Fruit fly (Drosophila melanogaster) whole organism, embryonic: ENCODE data around the gene CG14854.

Experiments
- Atf6 ChIP-seq: fragments of 200-800 bp; sonication (Bioruptor generic); IDR thresholded peaks from 2 replicates; pipeline ENCODE4 v1.3.6; 2022; ENCODE audit warnings: missing biosample characterization, missing genetic modification characterization
- Awh ChIP-seq: fragments of 200-800 bp; sonication (Bioruptor generic); IDR thresholded peaks from 2 replicates; pipeline ENCODE4, ENCODE4 v1.3.6; 2022; ENCODE audit warnings: missing biosample characterization, missing genetic modification characterization
- BEAF-32 ChIP-seq: fragments of 200-800 bp; sonication (Bioruptor generic); optimal IDR thresholded peaks from 3 replicates; lab custom pipeline; 2017; ENCODE audit warnings: missing biosample characterization, missing genetic modification characterization, mild to moderate bottlenecking, moderate library complexity, missing genetic modification reagents
- Bteb2 ChIP-seq: fragments of 200-800 bp; sonication (Bioruptor generic); optimal IDR thresholded peaks from 2 replicates; lab custom pipeline; 2016; ENCODE audit warnings: missing biosample characterization, missing genetic modification characterization
- CG11247 ChIP-seq: fragments of 200-800 bp; sonication (Bioruptor generic); IDR thresholded peaks from 2 replicates; pipeline ENCODE4 v1.3.6; 2022; ENCODE audit warnings: missing biosample characterization, missing genetic modification characterization
- CG12942 ChIP-seq: fragments of 200-800 bp; sonication (Bioruptor generic); optimal IDR thresholded peaks from 3 replicates; lab custom pipeline; 2016; ENCODE audit warnings: missing biosample characterization, missing genetic modification characterization
- CG14710 ChIP-seq: fragments of 200-800 bp; sonication (Bioruptor generic); optimal IDR thresholded peaks from 3 replicates; lab custom pipeline; 2019; ENCODE audit warnings: missing biosample characterization, mild to moderate bottlenecking, missing genetic modification characterization, moderate library complexity
- CG17361 ChIP-seq: fragments of 200-800 bp; sonication (Bioruptor generic); IDR thresholded peaks from 3 replicates; pipeline ENCODE4 v1.3.6; 2022; ENCODE audit warnings: missing biosample characterization, missing genetic modification characterization
- CG17385 ChIP-seq: fragments of 200-800 bp; sonication (Bioruptor generic); optimal IDR thresholded peaks from 3 replicates; lab custom pipeline; 2018; ENCODE audit warnings: missing biosample characterization, mild to moderate bottlenecking, missing genetic modification characterization
- CG17568 ChIP-seq: fragments of 200-800 bp; sonication (Bioruptor generic); optimal IDR thresholded peaks from 2 replicates; lab custom pipeline; 2018; ENCODE audit warnings: missing biosample characterization, mild to moderate bottlenecking, missing genetic modification characterization, moderate library complexity
- CG1792 ChIP-seq: fragments of 200-800 bp; sonication (Bioruptor generic); optimal IDR thresholded peaks from 2 replicates; lab custom pipeline; 2016; ENCODE audit warnings: missing biosample characterization, missing genetic modification characterization
- CG18599 ChIP-seq: fragments of 200-800 bp; sonication (Bioruptor generic); optimal IDR thresholded peaks from 3 replicates; lab custom pipeline; 2017; ENCODE audit warnings: missing biosample characterization, missing genetic modification characterization, mild to moderate bottlenecking, moderate library complexity, missing genetic modification reagents
- CG2875 ChIP-seq: fragments of 200-800 bp; sonication (Bioruptor generic); optimal IDR thresholded peaks from 2 replicates; lab custom pipeline; 2017; ENCODE audit warnings: missing biosample characterization, mild to moderate bottlenecking, missing genetic modification characterization, missing genetic modification reagents
- CG3163 ChIP-seq: fragments of 200-800 bp; sonication (Bioruptor generic); optimal IDR thresholded peaks from 3 replicates; lab custom pipeline; 2016; ENCODE audit warnings: missing biosample characterization, missing genetic modification characterization
- CG32532 ChIP-seq: fragments of 200-800 bp; sonication (Bioruptor generic); IDR thresholded peaks from 2 replicates; pipeline ENCODE4 v1.3.6; 2022; ENCODE audit warnings: missing biosample characterization, missing genetic modification characterization
- CG3281 ChIP-seq: fragments of 200-800 bp; sonication (Bioruptor generic); optimal IDR thresholded peaks from 3 replicates; lab custom pipeline; 2017; ENCODE audit warnings: missing biosample characterization, mild to moderate bottlenecking, missing genetic modification characterization
- CG3847 ChIP-seq: fragments of 200-800 bp; sonication (Bioruptor generic); IDR thresholded peaks from 2 replicates; pipeline ENCODE4 v1.3.6; 2022; ENCODE audit warnings: missing biosample characterization, missing genetic modification characterization
- CG8924 ChIP-seq: fragments of 200-800 bp; optimal IDR thresholded peaks from 3 replicates; lab custom pipeline; 2019; ENCODE audit warnings: missing biosample characterization, mild to moderate bottlenecking, missing genetic modification characterization, moderate library complexity
- CG9797 ChIP-seq: fragments of 200-800 bp; sonication (Bioruptor generic); optimal IDR thresholded peaks from 3 replicates; lab custom pipeline; 2018; ENCODE audit warnings: missing biosample characterization, mild to moderate bottlenecking, missing genetic modification characterization
- Doc2 ChIP-seq: fragments of 200-800 bp; sonication (Bioruptor generic); IDR thresholded peaks from 2 replicates; pipeline ENCODE4 v1.3.6; 2022; ENCODE audit warnings: missing biosample characterization, missing genetic modification characterization
- HmgD ChIP-seq: fragments of 200-800 bp; sonication (Bioruptor generic); optimal IDR thresholded peaks from 3 replicates; lab custom pipeline; 2016; ENCODE audit warnings: missing biosample characterization, missing genetic modification characterization
- Hmr ChIP-seq: fragments of 200-800 bp; sonication (Bioruptor generic); optimal IDR thresholded peaks from 3 replicates; lab custom pipeline; 2017; ENCODE audit warnings: mild to moderate bottlenecking, missing biosample characterization, missing genetic modification reagents, missing genetic modification characterization
- MTF-1 ChIP-seq: fragments of 200-800 bp; sonication (Bioruptor generic); optimal IDR thresholded peaks from 2 replicates; lab custom pipeline; 2018; ENCODE audit warnings: missing biosample characterization, mild to moderate bottlenecking, missing genetic modification characterization, borderline replicate concordance
- Max ChIP-seq: fragments of 200-800 bp; sonication (Bioruptor generic); optimal IDR thresholded peaks from 2 replicates; lab custom pipeline; 2016; ENCODE audit warnings: missing biosample characterization, mild to moderate bottlenecking, missing genetic modification characterization
- Oaz ChIP-seq: fragments of 200-800 bp; sonication (Bioruptor generic); IDR thresholded peaks from 2 replicates; pipeline ENCODE4 v1.3.6; 2022; ENCODE audit warnings: missing biosample characterization, missing genetic modification characterization
- Sin3A ChIP-seq: fragments of >200 bp; optimal IDR thresholded peaks from 2 replicates; lab custom pipeline; 2018
- Spps ChIP-seq: fragments of 200-800 bp; sonication (Bioruptor generic); optimal IDR thresholded peaks from 2 replicates; lab custom pipeline; 2018; ENCODE audit warnings: missing biosample characterization, mild to moderate bottlenecking, missing genetic modification characterization
- Sry-δ ChIP-seq: fragments of 200-800 bp; sonication (Bioruptor generic); optimal IDR thresholded peaks from 2 replicates; lab custom pipeline; 2016; ENCODE audit warnings: missing biosample characterization, missing genetic modification characterization
- Xbp1 ChIP-seq: fragments of 200-800 bp; sonication (Bioruptor generic); optimal IDR thresholded peaks from 3 replicates; lab custom pipeline; 2016; ENCODE audit warnings: missing biosample characterization, mild to moderate bottlenecking, missing genetic modification characterization
- YL-1 ChIP-seq: fragments of 200-800 bp; sonication (Bioruptor generic); optimal IDR thresholded peaks from 3 replicates; lab custom pipeline; 2017; ENCODE audit warnings: missing biosample characterization, mild to moderate bottlenecking, missing genetic modification characterization
- btn ChIP-seq: fragments of 200-800 bp; sonication (Bioruptor generic); optimal IDR thresholded peaks from 2 replicates; lab custom pipeline; 2016; ENCODE audit warnings: missing biosample characterization, missing genetic modification characterization
- cg ChIP-seq: fragments of 200-800 bp; sonication (Bioruptor generic); optimal IDR thresholded peaks from 3 replicates; lab custom pipeline; 2019; ENCODE audit warnings: missing biosample characterization, mild to moderate bottlenecking, missing genetic modification characterization, moderate library complexity
- disco-r ChIP-seq: fragments of 200-800 bp; sonication (Bioruptor generic); optimal IDR thresholded peaks from 2 replicates; lab custom pipeline; 2016; ENCODE audit warnings: missing biosample characterization, missing genetic modification characterization
- emc ChIP-seq: fragments of 200-800 bp; sonication (Bioruptor generic); optimal IDR thresholded peaks from 2 replicates; lab custom pipeline; 2016; ENCODE audit warnings: missing biosample characterization, missing genetic modification characterization
- ewg ChIP-seq: fragments of 200-800 bp; sonication (Bioruptor generic); optimal IDR thresholded peaks from 3 replicates; lab custom pipeline; 2017; ENCODE audit warnings: mild to moderate bottlenecking, missing biosample characterization, missing genetic modification reagents, missing genetic modification characterization
- fd102C ChIP-seq: fragments of 200-800 bp; sonication (Bioruptor generic); optimal IDR thresholded peaks from 2 replicates; lab custom pipeline; 2018; ENCODE audit warnings: missing biosample characterization, mild to moderate bottlenecking, missing genetic modification characterization, moderate library complexity
- fd64A ChIP-seq: fragments of 200-800 bp; sonication (Bioruptor generic); optimal IDR thresholded peaks from 3 replicates; lab custom pipeline; 2018; ENCODE audit warnings: missing biosample characterization, mild to moderate bottlenecking, missing genetic modification characterization
- h ChIP-seq: fragments of >200 bp; optimal IDR thresholded peaks from 2 replicates; lab custom pipeline; 2017
- hkb ChIP-seq, 2 experiments: fragments of 200-800 bp in 1 of 2; fragments of >200 bp in 1 of 2; sonication (Bioruptor generic) in 1 of 2; IDR thresholded peaks in 1 of 2; optimal IDR thresholded peaks in 1 of 2; 2 replicates each; pipeline versions ENCODE4 v1.3.6 to Lab custom; 2017 to 2022; ENCODE audit warnings: missing biosample characterization in 1 of 2, missing genetic modification characterization in 1 of 2
- mirr ChIP-seq: fragments of 200-800 bp; sonication (Bioruptor generic); optimal IDR thresholded peaks from 3 replicates; lab custom pipeline; 2018; ENCODE audit warnings: missing biosample characterization, mild to moderate bottlenecking, missing genetic modification characterization
- mld ChIP-seq: fragments of 200-800 bp; sonication (Bioruptor generic); IDR thresholded peaks from 3 replicates; pipeline ENCODE4 v1.3.6; 2022; ENCODE audit warnings: missing biosample characterization, missing genetic modification characterization; ENCODE audit not compliant: partially characterized antibody
- org-1 ChIP-seq: fragments of 200-800 bp; sonication (Bioruptor generic); optimal IDR thresholded peaks from 2 replicates; lab custom pipeline; 2017; ENCODE audit warnings: missing biosample characterization, missing genetic modification characterization
- repo ChIP-seq: fragments of 200-800 bp; sonication (Bioruptor generic); optimal IDR thresholded peaks from 2 replicates; lab custom pipeline; 2016; ENCODE audit warnings: missing biosample characterization, missing genetic modification characterization
- scrt ChIP-seq: fragments of 200-800 bp; sonication (Bioruptor generic); optimal IDR thresholded peaks from 2 replicates; lab custom pipeline; 2018; ENCODE audit warnings: missing biosample characterization, mild to moderate bottlenecking, missing genetic modification characterization, moderate library complexity
- sisA ChIP-seq: fragments of 200-800 bp; sonication (Bioruptor generic); IDR thresholded peaks from 2 replicates; pipeline ENCODE4 v1.3.6; 2022; ENCODE audit warnings: missing biosample characterization, missing genetic modification characterization
- so ChIP-seq: fragments of 200-800 bp; sonication (Bioruptor generic); IDR thresholded peaks from 3 replicates; pipeline ENCODE4 v1.3.6; 2022; ENCODE audit warnings: missing biosample characterization, missing genetic modification characterization
- sug ChIP-seq: fragments of 200-800 bp; optimal IDR thresholded peaks from 2 replicates; lab custom pipeline; 2019; ENCODE audit warnings: missing biosample characterization, mild to moderate bottlenecking, missing genetic modification characterization, moderate library complexity
- twi ChIP-seq: fragments of 200-800 bp; optimal IDR thresholded peaks from 2 replicates; lab custom pipeline; 2019; ENCODE audit warnings: missing biosample characterization, mild to moderate bottlenecking, missing genetic modification characterization, moderate library complexity
- vnd ChIP-seq: fragments of 200-800 bp; sonication (Bioruptor generic); IDR thresholded peaks from 3 replicates; pipeline ENCODE4 v1.3.6; 2022; ENCODE audit warnings: missing biosample characterization, missing genetic modification characterization; ENCODE audit not compliant: partially characterized antibody

CG14854 gene

DNA sequence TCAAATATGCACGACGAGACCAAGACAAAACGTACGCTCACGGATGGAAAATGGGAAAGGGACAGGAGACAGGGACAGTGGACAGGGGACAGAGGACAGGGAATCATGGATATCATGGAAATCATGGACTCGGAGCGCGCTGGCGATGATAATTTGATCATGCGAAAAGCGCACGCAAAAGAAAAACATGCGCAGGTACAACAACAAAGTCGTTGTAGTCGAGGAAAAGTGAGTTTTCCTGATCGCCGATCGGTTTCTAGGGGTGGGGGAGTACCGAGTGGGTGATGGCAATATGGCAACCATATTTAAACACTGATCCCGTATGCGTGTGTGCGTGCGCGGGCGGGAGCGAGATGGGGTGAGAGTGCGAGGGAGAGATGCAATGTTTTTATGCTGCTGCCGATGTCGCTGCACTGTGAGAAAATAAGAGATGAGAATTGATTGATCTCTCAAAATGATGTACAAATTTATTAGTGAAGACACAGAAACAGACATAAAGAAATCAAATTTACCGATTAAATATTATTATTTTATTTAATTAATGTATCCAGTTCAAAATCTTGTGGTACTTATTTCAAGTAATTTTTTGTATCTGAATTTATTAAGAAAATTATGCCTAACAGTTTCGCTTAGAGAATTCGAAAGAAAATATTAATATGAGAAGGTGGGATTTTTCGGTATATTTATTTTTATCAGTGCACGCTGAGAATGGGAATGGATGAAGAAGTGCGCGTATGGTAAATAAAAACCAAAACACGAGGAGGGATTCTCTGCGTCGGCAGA, 31.1 kb upstream of the CG14854 start (continued):
- TF ChIP-seq hkb (optimal IDR thresholded peaks at IDR 0.05; lab: Kevin White, UChicago) = no peak
- peak; percentile 80 for TF ChIP-seq hkb (GFP tag; IDR thresholded peaks at IDR 0.05; lab: Robert Waterston, UW)
- no peak for TF ChIP-seq CG3163 (GFP tag; lab: Kevin White, UChicago)
- peak; percentile 41 for TF ChIP-seq CG3281 (GFP tag; lab: Kevin White, UChicago)
- peak; percentile 40 for TF ChIP-seq scrt (GFP tag; lab: Kevin White, UChicago)
- TF ChIP-seq Xbp1 (GFP tag; lab: Kevin White, UChicago) = peak; percentile 83
- TF ChIP-seq repo (GFP tag; lab: Kevin White, UChicago) = no peak
- TF ChIP-seq org-1 (GFP tag; lab: Kevin White, UChicago) = peak; percentile 79
- no peak for TF ChIP-seq btn (GFP tag; lab: Kevin White, UChicago)
- no peak for TF ChIP-seq disco-r (GFP tag; lab: Kevin White, UChicago)
- peak; percentile 69 for TF ChIP-seq Awh (GFP tag; lab: Robert Waterston, UW)
- TF ChIP-seq Hmr (GFP tag; lab: Kevin White, UChicago) = peak; percentile 28
- TF ChIP-seq CG18599 (GFP tag; lab: Kevin White, UChicago) = peak; percentile 72
- TF ChIP-seq CG14710 (tag; lab: Kevin White, UChicago) = peak; percentile 98
- peak; percentile 47 for TF ChIP-seq CG3847 (GFP tag; lab: Robert Waterston, UW)
- peak; percentile 98 for TF ChIP-seq twi (tag; lab: Kevin White, UChicago)
- no peak for TF ChIP-seq CG32532 (GFP tag; lab: Robert Waterston, UW)
- peak; percentile 64 for TF ChIP-seq YL-1
- no peak for TF ChIP-seq Doc2 (GFP tag; lab: Robert Waterston, UW)
- peak; percentile 50 for TF ChIP-seq CG17568 (GFP tag; lab: Kevin White, UChicago)
- no peak for TF ChIP-seq Oaz (GFP tag; lab: Robert Waterston, UW)
- no peak for TF ChIP-seq Sin3A (lab: Kevin White, UChicago)
- TF ChIP-seq CG8924 = peak; percentile 95
- TF ChIP-seq ewg = peak; percentile 74
- TF ChIP-seq mld (GFP tag; lab: Robert Waterston, UW) = no peak
- peak; percentile 93 for TF ChIP-seq Spps (tag; lab: Kevin White, UChicago)
- peak; percentile 77; the same call in 2 of the 3 replicates for TF ChIP-seq so (GFP tag; lab: Robert Waterston, UW)
- TF ChIP-seq cg = peak; percentile 52
- TF ChIP-seq CG12942 (GFP tag; lab: Kevin White, UChicago) = peak; percentile 76
- no peak for TF ChIP-seq emc (GFP tag; lab: Kevin White, UChicago)
- no peak for TF ChIP-seq CG1792 (GFP tag; lab: Kevin White, UChicago)
- TF ChIP-seq CG2875 (GFP tag; lab: Kevin White, UChicago) = peak; percentile 85
- no peak for TF ChIP-seq Bteb2 (GFP tag; lab: Kevin White, UChicago)
- TF ChIP-seq vnd (GFP tag; lab: Robert Waterston, UW) = no peak
- no peak for TF ChIP-seq fd64A
- TF ChIP-seq BEAF-32 (GFP tag; lab: Kevin White, UChicago) = no peak
- TF ChIP-seq CG11247 (GFP tag; lab: Robert Waterston, UW) = no peak
- peak; percentile 41 for TF ChIP-seq sug (tag; lab: Kevin White, UChicago)
- no peak for TF ChIP-seq HmgD (GFP tag; lab: Kevin White, UChicago)
- TF ChIP-seq CG17361 (GFP tag; lab: Robert Waterston, UW) = peak; percentile 98
- peak; percentile 82 for TF ChIP-seq sisA (GFP tag; lab: Robert Waterston, UW)
- no peak for TF ChIP-seq mirr (GFP tag; lab: Kevin White, UChicago)
- TF ChIP-seq MTF-1 (GFP tag; lab: Kevin White, UChicago) = peak; percentile 37
- peak; percentile 79 for TF ChIP-seq CG17385 (GFP tag; lab: Kevin White, UChicago)
- TF ChIP-seq Atf6 (GFP tag; lab: Robert Waterston, UW) = peak; percentile 46; the same call in 1 of the 2 replicates
- TF ChIP-seq Sry-δ = no peak
- TF ChIP-seq CG9797 (GFP tag; lab: Kevin White, UChicago) = peak; percentile 1
- TF ChIP-seq Max (GFP tag; lab: Kevin White, UChicago) = peak; percentile 73
- no peak for TF ChIP-seq h (lab: Kevin White, UChicago)
- peak; percentile 81 for TF ChIP-seq fd102C (GFP tag; lab: Kevin White, UChicago)
